Worm (Caenorhabditis elegans) whole organism, midembryonic: ENCODE measurements around the gene famh-136.

Experiments used
- klf-2 ChIP-seq: fragments of 200-800 bp; sonication (Bioruptor generic); conservative IDR thresholded peaks from 2 replicates; pipeline ENCODE4 v1.3.6; 2022; ENCODE audit warnings: missing genetic modification reagents, missing genetic modification characterization, missing compliant biosample characterization
- ref-1 ChIP-seq: fragments of 200-800 bp; sonication (Bioruptor generic); conservative IDR thresholded peaks from 2 replicates; pipeline ENCODE4 v1.3.6; 2022; ENCODE audit warnings: missing genetic modification reagents, missing genetic modification characterization, missing compliant biosample characterization

DNA sequence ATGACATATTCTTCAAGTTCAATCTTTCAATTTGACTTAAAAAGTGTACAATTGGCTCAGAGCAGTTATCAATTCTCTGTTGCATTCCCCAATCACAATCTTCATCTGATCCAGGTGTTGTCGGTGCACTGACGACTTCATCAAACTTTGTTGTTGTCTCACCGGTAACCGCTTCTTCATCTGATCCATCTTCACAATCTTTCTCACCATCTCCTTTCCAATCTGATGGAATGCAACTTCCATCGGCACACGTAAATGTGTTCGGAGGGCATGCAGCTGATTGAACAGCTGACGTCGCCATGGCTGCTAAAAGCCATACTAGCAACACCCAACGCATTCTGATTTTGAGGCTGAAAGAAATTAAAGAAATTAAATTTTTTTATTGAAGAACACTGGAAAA lies 49.5 kb upstream of the famh-136 start, which contains the start of gene F44E2.4:
- TF ChIP-seq klf-2 (GFP tag; lab: Robert Waterston, UW) (no peak), ref-1 (GFP tag; lab: Robert Waterston, UW) (no peak)
